Comparison of ENCODE assay signal across 2 worm cellular contexts in genomic region chrII:14405489-14406059, ce11.
TF ChIP-seq lines count a peak whose summit lies in the region.

No protein-coding gene starts in this region.

TF ChIP-seq in whole organism, L1 larva, 84 proteins besides CTCF, POLR2A, EP300 and RAD21 (continued from another document):
- TF ChIP-seq isw-1 (GFP tag; IDR thresholded peaks at IDR 0.05; lab: Robert Waterston, UW) (no peak), nhr-237 (tag; optimal IDR thresholded peaks at IDR 0.05; lab: Kevin White, UChicago) (no peak)

TF ChIP-seq in whole organism, late embryonic, 69 proteins besides CTCF, POLR2A, EP300 and RAD21 (continued from another document):
- TF ChIP-seq ref-2 (tag; optimal IDR thresholded peaks at IDR 0.05; lab: Kevin White, UChicago) = no peak
- TF ChIP-seq ceh-30 (tag; optimal IDR thresholded peaks at IDR 0.05; lab: Kevin White, UChicago) = no peak
- TF ChIP-seq sdc-2 (tag; optimal IDR thresholded peaks at IDR 0.05; lab: Kevin White, UChicago) = no peak
- TF ChIP-seq unc-3 (GFP tag; conservative IDR thresholded peaks at IDR 0.05; lab: Robert Waterston, UW) = no peak
- TF ChIP-seq unc-3 (tag; optimal IDR thresholded peaks at IDR 0.05; lab: Kevin White, UChicago) = no peak
- TF ChIP-seq ceh-19 (GFP tag; optimal IDR thresholded peaks at IDR 0.05; lab: Kevin White, UChicago) = no peak
- TF ChIP-seq ttx-3 (tag; optimal IDR thresholded peaks at IDR 0.05; lab: Kevin White, UChicago) = no peak
- peak; percentile 95 for TF ChIP-seq ama-1 (optimal IDR thresholded peaks at IDR 0.05; lab: Kevin White, UChicago)
- TF ChIP-seq ceh-6 (GFP tag; optimal IDR thresholded peaks at IDR 0.05; lab: Kevin White, UChicago) = no peak
- no peak for TF ChIP-seq C08G9.2 (tag; optimal IDR thresholded peaks at IDR 0.05; lab: Kevin White, UChicago)
- TF ChIP-seq pqm-1 (tag; optimal IDR thresholded peaks at IDR 0.05; lab: Kevin White, UChicago) = no peak
- TF ChIP-seq elt-4 (tag; optimal IDR thresholded peaks at IDR 0.05; lab: Kevin White, UChicago) = no peak
- no peak for TF ChIP-seq syd-9 (tag; optimal IDR thresholded peaks at IDR 0.05; lab: Kevin White, UChicago)
- no peak for TF ChIP-seq ceh-22 (tag; optimal IDR thresholded peaks at IDR 0.05; lab: Kevin White, UChicago)
- TF ChIP-seq sox-4 (tag; optimal IDR thresholded peaks at IDR 0.05; lab: Kevin White, UChicago) = no peak
- no peak for TF ChIP-seq ceh-18 (tag; optimal IDR thresholded peaks at IDR 0.05; lab: Kevin White, UChicago)
